Worm (Caenorhabditis elegans) whole organism, midembryonic: ENCODE measurements around the gene sym-1.

Experiments
- T22C8.4 ChIP-seq: fragments of 200-800 bp; sonication (Bioruptor generic); IDR thresholded peaks from 2 replicates; pipeline ENCODE4 v1.3.6; 2022; ENCODE audit warnings: missing genetic modification characterization, missing compliant biosample characterization
- cog-1 ChIP-seq: sonication (generic microtip); optimal IDR thresholded peaks from 2 replicates; lab custom pipeline; 2016; ENCODE audit warnings: missing genetic modification characterization, missing compliant biosample characterization
- flt-1 ChIP-seq: fragments of 200-800 bp; sonication (Bioruptor generic); IDR thresholded peaks from 2 replicates; pipeline ENCODE4 v1.3.6; 2022; ENCODE audit warnings: missing genetic modification characterization, missing compliant biosample characterization
- klf-2 ChIP-seq: fragments of 200-800 bp; sonication (Bioruptor generic); conservative IDR thresholded peaks from 2 replicates; pipeline ENCODE4 v1.3.6; 2022; ENCODE audit warnings: missing genetic modification reagents, missing genetic modification characterization, missing compliant biosample characterization
- med-1 ChIP-seq: sonication (generic microtip); optimal IDR thresholded peaks from 2 replicates; lab custom pipeline; 2017; ENCODE audit warnings: missing genetic modification characterization, mild to moderate bottlenecking, missing compliant biosample characterization, antibody characterized with exemption, missing genetic modification reagents; ENCODE audit not compliant: insufficient read depth
- ref-1 ChIP-seq: fragments of 200-800 bp; sonication (Bioruptor generic); conservative IDR thresholded peaks from 2 replicates; pipeline ENCODE4 v1.3.6; 2022; ENCODE audit warnings: missing genetic modification reagents, missing genetic modification characterization, missing compliant biosample characterization
- tab-1 ChIP-seq: fragments of 200-800 bp; sonication (Bioruptor generic); IDR thresholded peaks from 2 replicates; pipeline ENCODE4 v1.3.6; 2022; ENCODE audit warnings: missing genetic modification characterization, missing compliant biosample characterization
- ztf-23 ChIP-seq: fragments of 200-800 bp; sonication (Bioruptor generic); IDR thresholded peaks from 2 replicates; pipeline ENCODE4 v1.3.6; 2022; ENCODE audit warnings: missing genetic modification reagents, missing genetic modification characterization, missing compliant biosample characterization
- ztf-29 ChIP-seq: fragments of 200-800 bp; sonication (Bioruptor generic); IDR thresholded peaks from 2 replicates; pipeline ENCODE4 v1.3.6; 2022; ENCODE audit warnings: missing genetic modification reagents, missing genetic modification characterization, missing compliant biosample characterization

The sym-1 gene

ce11 chrX:14621207-14621606, 39.8 kb downstream of the sym-1 start:
- TF ChIP-seq med-1 (GFP tag; lab: Kevin White, UChicago) (no peak), ref-1 (GFP tag; lab: Robert Waterston, UW) (no peak), ztf-23 (no peak), T22C8.4 (GFP tag; lab: Robert Waterston, UW) (no peak), cog-1 (tag; lab: Kevin White, UChicago) (no peak), klf-2 (GFP tag; lab: Robert Waterston, UW) (no peak), flt-1 (GFP tag; lab: Robert Waterston, UW) (no peak), tab-1 (GFP tag; lab: Robert Waterston, UW) (no peak), ztf-29 (GFP tag; lab: Robert Waterston, UW) (no peak)

- TF ChIP-seq ztf-29 (GFP tag; lab: Robert Waterston, UW) (no peak), cog-1 (tag; lab: Kevin White, UChicago) (no peak), ref-1 (GFP tag; lab: Robert Waterston, UW) (no peak), ztf-23 (no peak), tab-1 (GFP tag; lab: Robert Waterston, UW) (no peak), klf-2 (GFP tag; lab: Robert Waterston, UW) (no peak)
These were observed 47.4 kb downstream of the sym-1 start, which contains the start of gene F54E4.2 for ce11 chrX:14628816-14629215. Gene F54E4.2, minus strand, starts transcription at chrX:14628916.

- TF ChIP-seq flt-1 (GFP tag; lab: Robert Waterston, UW) = no peak
- TF ChIP-seq med-1 (GFP tag; lab: Kevin White, UChicago) = no peak
- no peak for TF ChIP-seq ref-1 (GFP tag; lab: Robert Waterston, UW)
- no peak for TF ChIP-seq klf-2 (GFP tag; lab: Robert Waterston, UW)
- no peak for TF ChIP-seq tab-1 (GFP tag; lab: Robert Waterston, UW)
- no peak for TF ChIP-seq ztf-23
- no peak for TF ChIP-seq T22C8.4 (GFP tag; lab: Robert Waterston, UW)
- no peak for TF ChIP-seq cog-1 (tag; lab: Kevin White, UChicago)
These were observed 52.3 kb downstream of the sym-1 start for ce11 chrX:14633679-14634078.
